Worm (Caenorhabditis elegans) whole organism, L4 larva: Measurements from ENCODE around the gene T01H3.5.

ENCODE experiments used
- ama-1 ChIP-seq: fragments of 150-350 bp; optimal IDR thresholded peaks from 2 replicates; lab custom pipeline; 2014; ENCODE audit warnings: inconsistent platforms, mixed read lengths
- nhr-42 ChIP-seq: fragments of 200-800 bp; sonication (Bioruptor generic); IDR thresholded peaks from 2 replicates; pipeline ENCODE4 v1.3.6; 2022; ENCODE audit warnings: missing genetic modification characterization, missing compliant biosample characterization
- unc-39 ChIP-seq: sonication (generic microtip); optimal IDR thresholded peaks from 2 replicates; lab custom pipeline; 2017; ENCODE audit warnings: missing biosample characterization, missing genetic modification characterization
- ztf-11 ChIP-seq: fragments of 150-350 bp; optimal IDR thresholded peaks from 2 replicates; lab custom pipeline; 2014; ENCODE audit warnings: missing biosample characterization, missing genetic modification characterization

DNA sequence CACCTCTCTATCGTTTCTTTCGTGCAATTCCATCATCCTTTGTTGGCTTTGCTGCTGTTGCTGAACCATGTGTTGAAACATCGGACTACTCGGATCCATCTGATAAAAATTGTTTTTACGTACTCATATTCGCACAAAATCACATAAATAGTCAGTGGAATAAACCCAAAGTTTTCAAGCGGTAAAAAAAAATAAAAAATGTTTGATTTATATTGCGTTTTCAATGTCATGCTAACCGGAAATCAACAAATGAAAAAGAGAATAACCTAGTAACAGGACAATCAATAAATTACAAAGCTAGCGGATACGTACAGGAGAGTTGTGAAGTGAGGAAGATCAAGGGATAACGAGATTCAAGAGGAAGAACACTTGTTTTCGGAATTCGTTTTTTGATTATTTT, 24.5 kb upstream of the T01H3.5 start, which contains the start of gene mdt-10:
- TF ChIP-seq nhr-42 (GFP tag; lab: Robert Waterston, UW) = no peak
- no peak for TF ChIP-seq ztf-11
- no peak for TF ChIP-seq unc-39 (tag; lab: Kevin White, UChicago)
- TF ChIP-seq ama-1 (lab: Kevin White, UChicago) = no peak
